Worm (Caenorhabditis elegans): Measurements from ENCODE around the gene C15H11.1.

- TF ChIP-seq nhr-11 (tag; optimal IDR thresholded peaks at IDR 0.05) = no peak
- TF ChIP-seq pqm-1 (tag; optimal IDR thresholded peaks at IDR 0.05) = no peak
- TF ChIP-seq hlh-30 (tag; optimal IDR thresholded peaks at IDR 0.05; ENCODE audit: insufficient read depth) = no peak
- TF ChIP-seq che-1 (tag; optimal IDR thresholded peaks at IDR 0.05) = no peak
These were observed 1.8 kb upstream of the C15H11.1 start, which contains the start of gene C15H11.10 for ce11 chrV:14391830-14392229.
